Worm (Caenorhabditis elegans): ENCODE measurements around the gene ZC239.13.

ce11 chrII:3241842-3242241 is 19.2 kb upstream of the ZC239.13 start:
- no peak for TF ChIP-seq pqm-1 (tag; optimal IDR thresholded peaks at IDR 0.05)
- TF ChIP-seq sox-4 (tag; optimal IDR thresholded peaks at IDR 0.05) = no peak
- TF ChIP-seq pha-4 (tag; optimal IDR thresholded peaks at IDR 0.05) = no peak
- TF ChIP-seq C08G9.2 (tag; optimal IDR thresholded peaks at IDR 0.05) = no peak
- TF ChIP-seq ahr-1 (tag; optimal IDR thresholded peaks at IDR 0.05) = no peak
- TF ChIP-seq ceh-48 (tag; optimal IDR thresholded peaks at IDR 0.05) = no peak
- TF ChIP-seq mec-3 (tag; optimal IDR thresholded peaks at IDR 0.05; ENCODE audit: borderline replicate concordance) = no peak
- no peak for TF ChIP-seq tbx-2 (tag; optimal IDR thresholded peaks at IDR 0.05)
- no peak for TF ChIP-seq ceh-30 (tag; optimal IDR thresholded peaks at IDR 0.05)
- no peak for TF ChIP-seq pat-9 (tag; optimal IDR thresholded peaks at IDR 0.05)
- no peak for TF ChIP-seq K02D7.2 (tag; optimal IDR thresholded peaks at IDR 0.05)
- no peak for TF ChIP-seq rnt-1 (tag; optimal IDR thresholded peaks at IDR 0.05)
